Worm (Caenorhabditis elegans): ENCODE results near the gene nlp-49.

Gene nlp-49

DNA sequence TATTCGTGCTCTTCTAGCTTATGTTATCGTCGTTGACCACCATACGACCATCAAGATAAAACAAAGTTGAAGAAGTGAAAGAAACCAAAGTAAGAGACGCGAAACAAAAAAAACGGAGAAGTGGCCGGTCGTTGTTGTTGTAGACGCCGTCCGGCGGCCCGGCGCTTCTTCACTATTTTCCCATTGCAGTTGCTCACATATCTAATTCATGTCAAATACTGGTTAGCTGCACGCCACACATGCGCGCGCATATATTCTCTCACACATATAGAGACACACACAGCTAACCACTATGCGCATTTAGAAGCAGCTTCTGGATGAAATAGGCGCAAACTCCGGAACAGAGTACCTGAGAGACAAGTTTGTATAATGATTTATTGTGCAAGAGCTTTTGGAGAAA is 36.4 kb upstream of the nlp-49 start:
- no peak for TF ChIP-seq Y55F3AM.14 (GFP tag; optimal IDR thresholded peaks at IDR 0.05)

DNA sequence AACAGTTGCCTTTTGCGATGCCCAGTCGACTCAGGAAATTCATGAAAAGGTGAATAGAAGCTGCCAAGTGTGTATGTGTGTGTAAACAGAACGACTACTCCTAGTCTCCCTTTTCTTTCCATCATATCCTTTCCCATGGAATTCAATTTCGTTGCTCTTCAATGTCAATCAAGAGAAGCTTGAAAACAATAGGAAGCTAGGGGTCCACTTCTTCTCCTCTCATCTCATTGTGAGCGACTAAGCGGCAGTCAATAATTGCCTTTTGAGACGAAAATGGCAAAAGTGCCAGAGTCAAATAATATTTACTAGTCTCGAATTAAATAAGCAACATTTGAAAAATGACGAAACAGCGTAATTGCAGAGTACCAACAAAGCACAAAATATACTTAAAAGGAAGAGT is 34.9 kb upstream of the nlp-49 start:
- TF ChIP-seq ceh-82 (tag; optimal IDR thresholded peaks at IDR 0.05) (no peak), nhr-129 (tag; optimal IDR thresholded peaks at IDR 0.05) (peak; percentile 1)

DNA sequence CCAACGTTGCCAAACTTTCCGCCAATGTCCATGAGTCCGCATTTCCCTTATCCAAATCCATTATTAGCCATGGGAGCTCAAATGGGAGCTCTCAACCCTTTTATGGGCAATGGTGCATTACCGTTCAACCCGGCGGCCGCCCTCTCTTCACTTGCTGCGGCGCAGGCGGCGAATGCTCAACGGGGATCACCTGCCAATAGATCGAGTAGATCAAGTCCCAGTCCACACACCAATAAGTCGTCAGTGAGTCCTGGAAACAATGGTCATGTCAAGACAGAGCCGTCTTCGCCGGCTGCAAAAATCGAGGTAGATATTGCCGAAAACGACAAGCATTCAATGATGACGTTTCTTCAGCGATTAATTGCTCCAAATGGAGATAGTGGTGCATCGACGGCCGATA is 32.3 kb upstream of the nlp-49 start:
- TF ChIP-seq mab-5 (tag; optimal IDR thresholded peaks at IDR 0.05) = no peak
- TF ChIP-seq zag-1 (tag; optimal IDR thresholded peaks at IDR 0.05) = no peak
- no peak for TF ChIP-seq elt-3 (tag; optimal IDR thresholded peaks at IDR 0.05)
- no peak for TF ChIP-seq nhr-6 (tag; optimal IDR thresholded peaks at IDR 0.05)
- TF ChIP-seq crh-2 (tag; optimal IDR thresholded peaks at IDR 0.05) = no peak
- no peak for TF ChIP-seq R02D3.7 (tag; optimal IDR thresholded peaks at IDR 0.05)
- no peak for TF ChIP-seq ztf-4 (tag; optimal IDR thresholded peaks at IDR 0.05)
- TF ChIP-seq dmd-4 (tag; optimal IDR thresholded peaks at IDR 0.05) = no peak
- no peak for TF ChIP-seq nhr-21 (tag; optimal IDR thresholded peaks at IDR 0.05)
- no peak for TF ChIP-seq ZK546.5 (tag; optimal IDR thresholded peaks at IDR 0.05)
- TF ChIP-seq F13H6.1 (tag; optimal IDR thresholded peaks at IDR 0.05) = no peak
- no peak for TF ChIP-seq egl-27 (tag; optimal IDR thresholded peaks at IDR 0.05)
- TF ChIP-seq unc-39 (tag; optimal IDR thresholded peaks at IDR 0.05) = no peak
- TF ChIP-seq sma-3 (GFP tag; optimal IDR thresholded peaks at IDR 0.05) = no peak
- TF ChIP-seq fos-1 (tag; optimal IDR thresholded peaks at IDR 0.05) = no peak
- no peak for TF ChIP-seq mbf-1 (tag; optimal IDR thresholded peaks at IDR 0.05)
- no peak for TF ChIP-seq ceh-82 (tag; optimal IDR thresholded peaks at IDR 0.05)

DNA sequence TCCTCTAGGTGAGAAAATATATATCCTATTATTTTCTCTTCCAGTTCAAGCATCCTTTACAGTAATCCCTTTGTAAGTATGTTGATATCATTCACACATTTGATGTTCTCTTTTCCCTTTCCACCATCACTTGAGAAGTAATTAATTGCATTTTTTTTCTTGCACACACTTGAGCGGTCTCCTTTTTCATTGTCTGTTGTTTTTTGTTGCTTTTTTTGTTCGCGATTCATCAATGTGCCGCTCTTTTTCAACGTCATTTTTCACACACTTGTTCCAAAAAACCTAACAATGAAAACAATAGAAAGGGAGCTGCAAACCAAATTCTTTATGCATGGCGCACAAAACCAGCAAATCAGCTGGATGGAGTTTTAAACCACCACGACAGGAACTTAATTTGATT is 28.9 kb upstream of the nlp-49 start, which contains the start of gene F49E10.4:
Gene F49E10.4, plus strand, starts transcription at position 301 of the 400 bp plus-strand sequence.
- TF ChIP-seq unc-55 (GFP tag; optimal IDR thresholded peaks at IDR 0.05) = peak; percentile 60
- no peak for TF ChIP-seq nhr-129 (tag; optimal IDR thresholded peaks at IDR 0.05)

DNA sequence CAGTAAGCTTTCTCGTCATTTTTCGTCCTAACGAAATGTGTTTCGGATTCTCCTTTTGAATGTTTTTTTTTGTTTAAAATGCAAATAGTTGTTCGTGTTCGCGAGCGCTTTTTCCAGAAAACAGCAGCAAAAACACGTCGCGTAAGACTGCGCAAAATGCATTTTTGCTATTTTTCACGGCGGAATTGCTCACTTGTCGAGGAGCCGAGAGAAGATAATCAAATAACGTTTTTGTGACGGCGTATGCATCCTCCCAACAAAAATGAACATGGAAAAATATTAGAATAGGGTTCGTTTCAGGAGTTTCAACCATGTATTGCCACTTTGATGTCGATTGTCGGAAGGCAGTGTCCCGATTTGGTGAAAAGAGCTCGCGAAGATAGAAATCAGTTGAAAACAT is 27.4 kb upstream of the nlp-49 start:
- TF ChIP-seq peb-1 (tag; optimal IDR thresholded peaks at IDR 0.05) (no peak), skn-1 (tag; optimal IDR thresholded peaks at IDR 0.05) (no peak), ama-1 (optimal IDR thresholded peaks at IDR 0.05) (no peak), nhr-6 (tag; optimal IDR thresholded peaks at IDR 0.05) (no peak), ZK546.5 (tag; optimal IDR thresholded peaks at IDR 0.05) (no peak), elt-3 (tag; optimal IDR thresholded peaks at IDR 0.05) (no peak)

DNA sequence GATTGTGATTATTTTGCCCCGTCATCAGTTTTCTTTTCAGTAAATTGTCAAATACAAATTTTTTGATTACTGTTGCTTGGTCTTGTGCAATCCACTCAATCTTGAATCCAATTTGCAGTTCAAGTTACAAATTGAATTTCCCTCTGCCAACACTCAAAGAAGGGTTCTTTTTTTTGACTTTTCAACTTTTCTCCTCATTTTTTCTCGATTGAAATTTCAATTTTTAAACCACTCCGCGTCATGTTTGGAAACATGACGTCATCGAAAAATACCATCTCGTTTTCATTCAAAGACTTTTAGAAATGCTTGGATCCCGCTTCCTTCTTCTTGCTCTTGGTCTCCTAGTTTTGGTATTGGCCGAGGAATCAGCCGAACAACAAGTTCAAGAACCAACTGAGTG is 18.9 kb upstream of the nlp-49 start, which contains the start of gene flp-7:
Gene flp-7, plus strand, starts transcription at position 301 of the 400 bp plus-strand sequence.
- TF ChIP-seq gmeb-1 (tag; optimal IDR thresholded peaks at IDR 0.05) (no peak), skn-1 (tag; optimal IDR thresholded peaks at IDR 0.05) (no peak), sma-3 (GFP tag; optimal IDR thresholded peaks at IDR 0.05) (no peak), crh-2 (tag; optimal IDR thresholded peaks at IDR 0.05) (no peak), nhr-21 (tag; optimal IDR thresholded peaks at IDR 0.05) (no peak), C34F6.9 (tag; optimal IDR thresholded peaks at IDR 0.05) (no peak), nhr-129 (tag; optimal IDR thresholded peaks at IDR 0.05) (no peak), peb-1 (tag; optimal IDR thresholded peaks at IDR 0.05) (no peak), ztf-1 (GFP tag; conservative IDR thresholded peaks at IDR 0.05) (no peak), lin-13 (GFP tag; optimal IDR thresholded peaks at IDR 0.05) (no peak), ceh-16 (tag; optimal IDR thresholded peaks at IDR 0.05) (no peak), snpc-4 (tag; optimal IDR thresholded peaks at IDR 0.05) (no peak), egl-27 (tag; optimal IDR thresholded peaks at IDR 0.05) (no peak), elt-3 (tag; optimal IDR thresholded peaks at IDR 0.05) (no peak), unc-55 (GFP tag; optimal IDR thresholded peaks at IDR 0.05) (no peak), nhr-12 (tag; optimal IDR thresholded peaks at IDR 0.05) (no peak)

DNA sequence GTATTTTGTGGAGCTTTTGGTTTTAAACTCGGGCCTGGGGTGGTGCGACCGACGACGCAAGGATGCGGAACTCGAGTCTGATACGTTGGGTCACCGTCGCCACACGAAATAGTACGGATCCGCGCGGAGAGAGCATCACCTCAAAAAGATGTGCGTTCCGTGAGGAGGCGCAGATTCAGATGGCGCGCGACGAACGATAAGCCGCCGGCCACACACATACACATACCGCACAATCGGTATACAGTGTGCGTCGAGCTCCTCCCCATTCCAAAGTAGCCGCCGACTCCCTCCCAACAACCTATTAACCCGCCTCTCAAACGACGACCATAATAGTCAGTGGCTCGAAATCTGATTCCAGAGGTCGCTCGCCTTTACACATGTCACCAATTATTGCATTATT is 14.4 kb upstream of the nlp-49 start, which contains the start of gene F49E10.2:
Gene F49E10.2, plus strand, starts transcription at position 301 of the 400 bp plus-strand sequence.
- no peak for TF ChIP-seq sma-9 (GFP tag; optimal IDR thresholded peaks at IDR 0.05)
- TF ChIP-seq sma-9 (tag; optimal IDR thresholded peaks at IDR 0.05) = no peak
